Fruit fly (Drosophila melanogaster): ENCODE data around the gene CG31626.

The CG31626 gene

DNA sequence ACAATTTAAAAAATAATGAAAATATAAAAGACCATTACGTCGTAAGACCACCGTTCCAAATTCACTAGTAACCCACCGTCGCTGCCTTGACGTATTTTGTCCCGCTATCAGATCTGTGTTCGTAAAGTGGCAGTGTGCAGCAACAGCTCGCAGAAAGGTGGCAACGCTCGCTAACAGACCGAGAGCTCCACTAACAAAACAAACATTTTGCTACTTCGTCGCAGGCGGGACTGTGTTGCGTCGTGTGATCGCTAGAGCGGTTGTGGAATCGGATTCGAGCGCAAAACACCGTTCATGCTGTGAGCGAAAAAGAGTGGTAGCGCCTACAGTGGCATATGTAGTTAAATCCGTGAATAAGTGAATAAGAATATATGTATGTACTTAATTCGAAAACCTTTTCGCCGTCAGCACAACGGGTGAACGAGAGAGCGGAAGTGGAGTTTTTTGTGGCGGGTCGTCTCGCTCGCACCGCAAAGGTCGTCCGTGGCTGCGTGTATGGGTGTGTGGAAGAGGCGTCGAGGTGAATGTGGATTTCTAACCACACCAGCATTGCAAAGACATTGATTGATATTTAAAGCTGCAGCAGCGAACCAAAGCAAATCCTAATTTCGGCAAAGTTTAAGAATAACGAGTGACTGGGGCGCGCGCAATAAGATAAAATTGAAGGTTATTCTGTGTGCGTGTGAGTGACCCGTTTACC is 665 bp upstream of the CG31626 start, which contains the start of gene Hr39 (continued):
- TF ChIP-seq Elba2 (GFP tag; optimal IDR thresholded peaks at IDR 0.05), result peak; percentile 17
- TF ChIP-seq Dek (tag; optimal IDR thresholded peaks at IDR 0.05), result no peak
- no peak for TF ChIP-seq lov (optimal IDR thresholded peaks at IDR 0.05)
- TF ChIP-seq lov (GFP tag; IDR thresholded peaks at IDR 0.05), result no peak
- TF ChIP-seq bsh (GFP tag; optimal IDR thresholded peaks at IDR 0.05), result no peak
- TF ChIP-seq CG7786 (GFP tag; optimal IDR thresholded peaks at IDR 0.05), result no peak
- no peak for TF ChIP-seq Hey (tag; optimal IDR thresholded peaks at IDR 0.05)
- TF ChIP-seq slbo (GFP tag; IDR thresholded peaks at IDR 0.05), result no peak
- no peak for TF ChIP-seq klu (GFP tag; IDR thresholded peaks at IDR 0.05)
- no peak for TF ChIP-seq fd96Cb (tag; optimal IDR thresholded peaks at IDR 0.05)
- TF ChIP-seq HLH3B (GFP tag; IDR thresholded peaks at IDR 0.05), result no peak
- no peak for TF ChIP-seq CG11398 (GFP tag; optimal IDR thresholded peaks at IDR 0.05)
- TF ChIP-seq maf-S (GFP tag; optimal IDR thresholded peaks at IDR 0.05), result peak; percentile 0
- TF ChIP-seq fd102C (GFP tag; optimal IDR thresholded peaks at IDR 0.05), result no peak
- TF ChIP-seq CG12071 (GFP tag; optimal IDR thresholded peaks at IDR 0.05), result peak; percentile 15
- TF ChIP-seq CG7556 (GFP tag; optimal IDR thresholded peaks at IDR 0.05), result peak; percentile 18
- TF ChIP-seq CG17612 (GFP tag; IDR thresholded peaks at IDR 0.05), result no peak
- no peak for TF ChIP-seq Nf-YA (GFP tag; IDR thresholded peaks at IDR 0.05)
- TF ChIP-seq trem (tag; optimal IDR thresholded peaks at IDR 0.05), result peak; percentile 77
- peak; percentile 92 for TF ChIP-seq Ets97D (GFP tag; optimal IDR thresholded peaks at IDR 0.05)
- no peak for TF ChIP-seq tx (GFP tag; optimal IDR thresholded peaks at IDR 0.05)
- peak; percentile 9 for TF ChIP-seq CG12299 (tag; optimal IDR thresholded peaks at IDR 0.05)
- no peak for TF ChIP-seq Mrtf (GFP tag; IDR thresholded peaks at IDR 0.05)
- TF ChIP-seq CG2889 (GFP tag; IDR thresholded peaks at IDR 0.05), result no peak
- no peak for TF ChIP-seq ase (GFP tag; IDR thresholded peaks at IDR 0.05)
- TF ChIP-seq CG5953 (GFP tag; IDR thresholded peaks at IDR 0.05), result no peak
- TF ChIP-seq CG4282 (GFP tag; optimal IDR thresholded peaks at IDR 0.05), result no peak
- peak; percentile 23 for TF ChIP-seq ERR (GFP tag; optimal IDR thresholded peaks at IDR 0.05)
- no peak for TF ChIP-seq Fer2 (tag; optimal IDR thresholded peaks at IDR 0.05)
- TF ChIP-seq PHDP (tag; optimal IDR thresholded peaks at IDR 0.05), result no peak
- no peak for TF ChIP-seq emc (GFP tag; optimal IDR thresholded peaks at IDR 0.05)
- no peak for TF ChIP-seq org-1 (GFP tag; optimal IDR thresholded peaks at IDR 0.05)
- TF ChIP-seq Mad (GFP tag; optimal IDR thresholded peaks at IDR 0.05), result peak; percentile 57
- TF ChIP-seq stc (GFP tag; IDR thresholded peaks at IDR 0.05), result no peak
- TF ChIP-seq bcd (GFP tag; optimal IDR thresholded peaks at IDR 0.05), result peak; percentile 12
- no peak for TF ChIP-seq amos (GFP tag; IDR thresholded peaks at IDR 0.05; ENCODE audit: partially characterized antibody)
- peak; percentile 100 for TF ChIP-seq CG1603 (tag; optimal IDR thresholded peaks at IDR 0.05)
- TF ChIP-seq esg (GFP tag; conservative IDR thresholded peaks at IDR 0.05), result no peak
- no peak for TF ChIP-seq pan (optimal IDR thresholded peaks at IDR 0.05)
- TF ChIP-seq pan (GFP tag; optimal IDR thresholded peaks at IDR 0.05 in 1 of 2, IDR thresholded peaks at IDR 0.05 in 1 of 2), result no peak
- TF ChIP-seq seq (GFP tag; IDR thresholded peaks at IDR 0.05), result no peak
- peak; percentile 26 for TF ChIP-seq CG3281 (GFP tag; optimal IDR thresholded peaks at IDR 0.05)
- TF ChIP-seq nerfin-1 (tag; optimal IDR thresholded peaks at IDR 0.05), result peak; percentile 21
- no peak for TF ChIP-seq Optix (GFP tag; IDR thresholded peaks at IDR 0.05)
- peak; percentile 28 for TF ChIP-seq CG15269 (tag; optimal IDR thresholded peaks at IDR 0.05)
- TF ChIP-seq crol (GFP tag; IDR thresholded peaks at IDR 0.05), result no peak
- no peak for TF ChIP-seq D19A (tag; optimal IDR thresholded peaks at IDR 0.05)
- no peak for TF ChIP-seq Nf-YB (GFP tag; optimal IDR thresholded peaks at IDR 0.05)
- peak; percentile 8 for TF ChIP-seq CG15601 (tag; optimal IDR thresholded peaks at IDR 0.05)
- TF ChIP-seq al (GFP tag; IDR thresholded peaks at IDR 0.05), result no peak
- TF ChIP-seq CG2199 (GFP tag; IDR thresholded peaks at IDR 0.05), result no peak
- TF ChIP-seq CG17385 (GFP tag; optimal IDR thresholded peaks at IDR 0.05), result peak; percentile 14

Measured in whole organism, embryonic.